Fruit fly (Drosophila melanogaster): Measurements from ENCODE around the gene Elo68beta.

The Elo68beta gene

dm6 chr3L:11074043-11074853 lies 27.2 kb downstream of the Elo68beta start, which contains the start of the genes Pfdn2 and Noc1 (continued):
- TF ChIP-seq CG12236 (GFP tag; optimal IDR thresholded peaks at IDR 0.05) (no peak), CG14710 (tag; optimal IDR thresholded peaks at IDR 0.05) (peak; percentile 73), CG6689 (GFP tag; IDR thresholded peaks at IDR 0.05) (peak; percentile 36; the same call in 1 of the 2 replicates), Taf1 (GFP tag; IDR thresholded peaks at IDR 0.05) (no peak), CG17612 (GFP tag; IDR thresholded peaks at IDR 0.05) (no peak), bowl (GFP tag; IDR thresholded peaks at IDR 0.05) (no peak), sna (GFP tag; IDR thresholded peaks at IDR 0.05; ENCODE audit: partially characterized antibody) (no peak), CG15601 (tag; optimal IDR thresholded peaks at IDR 0.05) (no peak), chm (GFP tag; IDR thresholded peaks at IDR 0.05) (no peak), HHEX (GFP tag; optimal IDR thresholded peaks at IDR 0.05) (no peak), Trl (optimal IDR thresholded peaks at IDR 0.05) (no peak), Trl (GFP tag; optimal IDR thresholded peaks at IDR 0.05) (peak; percentile 32), CG12104 (GFP tag; optimal IDR thresholded peaks at IDR 0.05) (no peak), yki (optimal IDR thresholded peaks at IDR 0.05) (no peak), Dp (GFP tag; optimal IDR thresholded peaks at IDR 0.05) (peak; percentile 7), org-1 (GFP tag; optimal IDR thresholded peaks at IDR 0.05) (no peak), aop (GFP tag; IDR thresholded peaks at IDR 0.05) (no peak), CG11695 (GFP tag; IDR thresholded peaks at IDR 0.05) (peak; percentile 49; the same call in 1 of the 3 replicates), CG1529 (GFP tag; optimal IDR thresholded peaks at IDR 0.05) (no peak), Ets65A (GFP tag) (peak; percentile 83), CG7963 (GFP tag; IDR thresholded peaks at IDR 0.05; ENCODE audit: partially characterized antibody) (no peak), vfl (GFP tag; optimal IDR thresholded peaks at IDR 0.05) (no peak), Elba2 (GFP tag; optimal IDR thresholded peaks at IDR 0.05) (no peak), HmgZ (tag; optimal IDR thresholded peaks at IDR 0.05) (peak; percentile 36), unc-4 (GFP tag; IDR thresholded peaks at IDR 0.05; ENCODE audit: partially characterized antibody) (no peak), CG2678 (tag; optimal IDR thresholded peaks at IDR 0.05) (no peak), kay (GFP tag; optimal IDR thresholded peaks at IDR 0.05) (no peak), C15 (GFP tag; IDR thresholded peaks at IDR 0.05) (0 out of 3 replicates have a peak, but pooled peaks have one; percentile 18), pzg (GFP tag; optimal IDR thresholded peaks at IDR 0.05) (peak; percentile 37), nerfin-1 (tag; optimal IDR thresholded peaks at IDR 0.05) (no peak), btn (GFP tag; optimal IDR thresholded peaks at IDR 0.05) (no peak), CG7839 (tag; optimal IDR thresholded peaks at IDR 0.05) (no peak), CG15479 (GFP tag; optimal IDR thresholded peaks at IDR 0.05) (peak; percentile 6), tgo (GFP tag; IDR thresholded peaks at IDR 0.05) (peak; percentile 41; the same call in 2 of the 3 replicates), chif (GFP tag; optimal IDR thresholded peaks at IDR 0.05) (no peak), CG15696 (tag; optimal IDR thresholded peaks at IDR 0.05) (peak; percentile 54), fd64A (GFP tag; optimal IDR thresholded peaks at IDR 0.05) (no peak), CG10147 (GFP tag; optimal IDR thresholded peaks at IDR 0.05) (no peak), Asciz (GFP tag; optimal IDR thresholded peaks at IDR 0.05) (no peak), gsb-n (tag; optimal IDR thresholded peaks at IDR 0.05) (no peak), CG34422 (GFP tag; IDR thresholded peaks at IDR 0.05) (peak; percentile 35; the same call in 1 of the 3 replicates), kni (GFP tag; optimal IDR thresholded peaks at IDR 0.05) (no peak), CG7271 (tag; optimal IDR thresholded peaks at IDR 0.05) (no peak), CG11696 (GFP tag; IDR thresholded peaks at IDR 0.05) (no peak), CG14014 (GFP tag; IDR thresholded peaks at IDR 0.05) (peak; percentile 43; the same call in 1 of the 2 replicates), gcm2 (GFP tag; optimal IDR thresholded peaks at IDR 0.05) (no peak), CG16815 (GFP tag; optimal IDR thresholded peaks at IDR 0.05) (peak; percentile 26), sob (GFP tag; IDR thresholded peaks at IDR 0.05) (no peak), CG2889 (GFP tag; IDR thresholded peaks at IDR 0.05) (no peak), hbn (GFP tag; IDR thresholded peaks at IDR 0.05; ENCODE audit: partially characterized antibody) (0 out of 2 replicates have a peak, but pooled peaks have one; percentile 30)
